Fruit fly (Drosophila melanogaster) whole organism, adult: Measurements from ENCODE around the gene CG6656.
A peak's percentile ranks its signal among the peaks of the same experiment; 100 is the strongest.

Experiments used
- CG11617 ChIP-seq: fragments of 200-800 bp; sonication (Bioruptor generic); optimal IDR thresholded peaks from 2 replicates; lab custom pipeline; 2017; ENCODE audit warnings: mild to moderate bottlenecking, missing biosample characterization, missing genetic modification reagents, missing genetic modification characterization
- CG12768 ChIP-seq: fragments of 200-800 bp; sonication (Bioruptor generic); optimal IDR thresholded peaks from 2 replicates; lab custom pipeline; 2017; ENCODE audit warnings: missing biosample characterization, missing genetic modification characterization, mild to moderate bottlenecking, moderate library complexity, missing genetic modification reagents
- CG14711 ChIP-seq: fragments of 200-800 bp; sonication (Bioruptor generic); optimal IDR thresholded peaks from 2 replicates; lab custom pipeline; 2018; ENCODE audit warnings: missing biosample characterization, mild to moderate bottlenecking, missing genetic modification characterization, moderate library complexity
- CG1620 ChIP-seq: fragments of 200-800 bp; sonication (Bioruptor generic); optimal IDR thresholded peaks from 2 replicates; lab custom pipeline; 2016; ENCODE audit warnings: missing biosample characterization, missing genetic modification characterization
- CG33017 ChIP-seq: fragments of 200-800 bp; sonication (Bioruptor generic); optimal IDR thresholded peaks from 2 replicates; lab custom pipeline; 2018; ENCODE audit warnings: missing biosample characterization, mild to moderate bottlenecking, missing genetic modification characterization, moderate library complexity
- CG5204 ChIP-seq: fragments of 200-800 bp; sonication (Bioruptor generic); optimal IDR thresholded peaks from 2 replicates; lab custom pipeline; 2016; ENCODE audit warnings: missing biosample characterization, missing genetic modification characterization
- CG7045 ChIP-seq: fragments of 200-800 bp; sonication (Bioruptor generic); optimal IDR thresholded peaks from 2 replicates; lab custom pipeline; 2017; ENCODE audit warnings: missing biosample characterization, mild to moderate bottlenecking, missing genetic modification characterization
- CG7101 ChIP-seq: fragments of 200-800 bp; sonication (Bioruptor generic); optimal IDR thresholded peaks from 2 replicates; lab custom pipeline; 2018; ENCODE audit warnings: missing biosample characterization, mild to moderate bottlenecking, missing genetic modification characterization, moderate library complexity
- Clk ChIP-seq: fragments of 200-800 bp; sonication (Bioruptor generic); optimal IDR thresholded peaks from 2 replicates; lab custom pipeline; 2017; ENCODE audit warnings: missing biosample characterization, missing genetic modification characterization
- Crg-1 ChIP-seq: fragments of 200-800 bp; sonication (Bioruptor generic); optimal IDR thresholded peaks from 2 replicates; lab custom pipeline; 2016; ENCODE audit warnings: missing biosample characterization, missing genetic modification characterization
- Hr96 ChIP-seq: fragments of 200-800 bp; sonication (Bioruptor generic); optimal IDR thresholded peaks from 2 replicates; lab custom pipeline; 2016; ENCODE audit warnings: missing biosample characterization, missing genetic modification characterization
- Mnt ChIP-seq: fragments of 200-800 bp; sonication (Bioruptor generic); optimal IDR thresholded peaks from 2 replicates; lab custom pipeline; 2016; ENCODE audit warnings: missing biosample characterization, mild to moderate bottlenecking, missing genetic modification characterization
- bab1 ChIP-seq: fragments of 200-800 bp; sonication (Bioruptor generic); optimal IDR thresholded peaks from 3 replicates; lab custom pipeline; 2019; ENCODE audit warnings: missing biosample characterization, mild to moderate bottlenecking, missing genetic modification characterization, moderate library complexity
- cic ChIP-seq: fragments of 200-800 bp; sonication (Bioruptor generic); optimal IDR thresholded peaks from 2 replicates; lab custom pipeline; 2017; ENCODE audit warnings: missing biosample characterization, mild to moderate bottlenecking, missing genetic modification characterization, moderate library complexity
- cnc ChIP-seq, 2 experiments: fragments of >200 bp; optimal IDR thresholded peaks; 2 replicates each; lab custom pipeline; 2017
- kay ChIP-seq: fragments of 200-800 bp; sonication (Bioruptor generic); peaks from one replicate; lab custom pipeline; 2016; ENCODE audit warnings: missing biosample characterization, missing genetic modification characterization, borderline replicate concordance
- ovo ChIP-seq: fragments of 200-800 bp; sonication (Bioruptor generic); optimal IDR thresholded peaks from 2 replicates; lab custom pipeline; 2016; ENCODE audit warnings: missing biosample characterization, missing genetic modification characterization
- pad ChIP-seq: fragments of 200-800 bp; sonication (Bioruptor generic); optimal IDR thresholded peaks from 3 replicates; lab custom pipeline; 2017; ENCODE audit warnings: missing biosample characterization, missing genetic modification characterization, mild to moderate bottlenecking, moderate library complexity, missing genetic modification reagents
- tj ChIP-seq: fragments of 200-800 bp; sonication (Bioruptor generic); optimal IDR thresholded peaks from 3 replicates; lab custom pipeline; 2017; ENCODE audit warnings: missing biosample characterization, mild to moderate bottlenecking, missing genetic modification characterization, moderate library complexity
- toe ChIP-seq: fragments of 200-800 bp; sonication (Bioruptor generic); optimal IDR thresholded peaks from 2 replicates; lab custom pipeline; 2016; ENCODE audit warnings: missing biosample characterization, missing genetic modification characterization

CG6656 gene

dm6 chr3R:21873439-21873838 lies 1.7 kb upstream of the CG6656 start, which contains the start of gene CG31178:
Gene CG31178 (plus strand): TSS chr3R:21873739.
- TF ChIP-seq CG11617 (GFP tag; lab: Kevin White, UChicago) (no peak), Crg-1 (GFP tag; lab: Kevin White, UChicago) (no peak), cic (no peak), CG5204 (GFP tag; lab: Kevin White, UChicago) (no peak), CG7045 (GFP tag; lab: Kevin White, UChicago) (no peak), CG12768 (no peak), Hr96 (GFP tag; lab: Kevin White, UChicago) (no peak), cnc (optimal IDR thresholded peaks at IDR 0.05; lab: Kevin White, UChicago) (no peak), kay (GFP tag; lab: Kevin White, UChicago) (peak; percentile 34)

DNA sequence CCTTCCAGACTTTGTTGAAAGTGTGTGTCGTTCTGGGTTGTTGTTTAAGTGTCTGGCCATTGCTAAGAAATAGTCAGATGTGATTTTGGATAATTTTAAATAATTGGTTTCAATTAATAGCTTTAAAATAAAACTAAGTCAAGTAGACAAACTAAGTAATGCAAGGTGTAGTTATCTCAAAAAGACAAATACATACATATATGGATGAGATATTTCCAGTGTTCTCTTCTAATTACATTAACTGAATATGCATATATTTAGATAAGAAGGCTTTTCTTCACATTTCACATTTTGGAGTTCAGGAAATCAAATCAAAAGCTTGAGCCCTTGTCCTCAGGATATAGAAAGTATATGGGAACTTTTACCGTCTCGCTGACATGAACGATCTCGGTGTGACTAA lies 2.5 kb downstream of the CG6656 start, which contains the start of gene P5CDh2:
Gene P5CDh2, plus strand, starts transcription at position 301 of the 400 bp plus-strand sequence.
- TF ChIP-seq CG7045 (GFP tag; lab: Kevin White, UChicago) (no peak), CG11617 (GFP tag; lab: Kevin White, UChicago) (no peak), CG14711 (no peak), cic (no peak), Mnt (GFP tag; lab: Kevin White, UChicago) (no peak), CG7101 (tag; lab: Kevin White, UChicago) (no peak), kay (GFP tag; lab: Kevin White, UChicago) (no peak), cnc (optimal IDR thresholded peaks at IDR 0.05; lab: Kevin White, UChicago) (no peak), bab1 (GFP tag; lab: Kevin White, UChicago) (no peak)

DNA sequence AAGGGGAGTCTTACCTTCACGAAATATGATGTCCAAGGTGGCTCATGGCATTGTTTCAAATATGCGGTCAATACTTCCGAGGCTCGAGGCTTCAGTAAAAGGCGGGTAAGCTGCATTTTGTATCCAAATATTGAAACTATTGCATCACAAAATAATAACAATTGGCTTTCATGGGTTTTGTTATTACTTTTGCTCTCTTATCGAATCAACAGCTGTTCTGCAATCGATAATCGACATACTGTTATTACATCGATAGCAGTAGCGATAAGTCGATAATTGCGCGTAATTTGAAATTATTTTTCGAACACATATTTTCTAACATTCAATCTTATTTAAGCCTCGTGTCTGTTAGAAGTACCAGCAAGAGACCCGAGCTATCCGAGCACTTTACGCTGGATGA lies 3.4 kb downstream of the CG6656 start, which contains the start of gene CG34148:
Gene CG34148, minus strand, starts transcription at position 214 of the 400 bp plus-strand sequence.
- TF ChIP-seq kay (GFP tag; lab: Kevin White, UChicago) (peak; percentile 6), toe (no peak)

DNA sequence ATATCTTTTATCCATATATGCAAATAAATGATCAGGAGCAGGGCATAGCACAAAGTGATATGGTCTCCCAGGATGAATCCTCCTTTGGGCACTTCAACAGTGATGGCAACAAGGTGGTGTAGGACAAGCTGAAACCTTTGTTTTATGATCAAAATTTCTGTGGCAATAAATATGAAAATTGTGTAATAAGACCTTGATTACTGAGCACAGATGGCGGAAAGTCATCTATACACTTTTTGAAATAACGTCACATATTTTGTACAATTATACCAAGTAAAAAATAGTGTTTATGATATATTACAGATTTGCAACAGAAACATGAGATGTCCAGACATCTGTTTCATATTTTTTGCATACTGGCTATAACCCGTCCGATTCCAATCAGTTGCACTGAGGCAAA lies 5.4 kb downstream of the CG6656 start, which contains the start of gene CG31465:
Gene CG31465, plus strand, starts transcription at position 301 of the 400 bp plus-strand sequence.
- no peak for TF ChIP-seq CG12768

- no peak for TF ChIP-seq CG14711
- TF ChIP-seq Crg-1 (GFP tag; lab: Kevin White, UChicago): no peak
- TF ChIP-seq Mnt (GFP tag; lab: Kevin White, UChicago): no peak
- TF ChIP-seq tj (GFP tag; lab: Kevin White, UChicago): no peak
- no peak for TF ChIP-seq toe
- TF ChIP-seq ovo (GFP tag; lab: Kevin White, UChicago): no peak
- no peak for TF ChIP-seq CG5204 (GFP tag; lab: Kevin White, UChicago)
- TF ChIP-seq CG7045 (GFP tag; lab: Kevin White, UChicago): no peak
- no peak for TF ChIP-seq cnc (optimal IDR thresholded peaks at IDR 0.05; lab: Kevin White, UChicago)
- TF ChIP-seq pad: no peak
- TF ChIP-seq CG12768: no peak
- no peak for TF ChIP-seq Hr96 (GFP tag; lab: Kevin White, UChicago)
- no peak for TF ChIP-seq CG33017 (tag; lab: Kevin White, UChicago)
- no peak for TF ChIP-seq kay (GFP tag; lab: Kevin White, UChicago)
- no peak for TF ChIP-seq bab1 (GFP tag; lab: Kevin White, UChicago)
- no peak for TF ChIP-seq CG11617 (GFP tag; lab: Kevin White, UChicago)
- TF ChIP-seq CG1620 (GFP tag; lab: Kevin White, UChicago): no peak
- no peak for TF ChIP-seq Clk (GFP tag; lab: Kevin White, UChicago)
Observed at dm6 chr3R:21884354-21884753, 9.3 kb downstream of the CG6656 start, which contains the start of gene fit. Gene fit (minus strand): TSS chr3R:21884454.

DNA sequence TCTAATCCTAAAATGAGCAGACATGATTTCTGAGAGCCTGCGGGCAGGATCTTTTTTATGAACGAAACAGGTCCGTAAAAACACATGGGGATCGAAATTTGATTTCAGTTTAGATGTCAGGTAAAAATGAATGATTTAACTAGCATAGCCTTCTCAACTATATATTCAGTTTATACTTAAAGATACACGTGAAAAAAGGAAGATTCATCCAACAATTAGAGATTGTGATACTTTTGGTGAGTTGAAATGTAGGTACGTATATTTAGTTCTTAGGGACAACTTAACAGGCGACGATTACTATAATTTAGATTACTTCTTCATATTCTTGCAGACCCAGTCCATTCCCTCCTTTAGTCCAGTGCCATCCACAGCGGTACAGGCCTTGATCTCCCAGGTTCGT lies 10.4 kb downstream of the CG6656 start, which contains the start of gene CG17819:
Gene CG17819, minus strand, starts transcription at position 101 of the 400 bp plus-strand sequence.
- TF ChIP-seq bab1 (GFP tag; lab: Kevin White, UChicago) (no peak), CG7101 (tag; lab: Kevin White, UChicago) (no peak), Crg-1 (GFP tag; lab: Kevin White, UChicago) (no peak), cic (no peak), CG1620 (GFP tag; lab: Kevin White, UChicago) (no peak), CG33017 (tag; lab: Kevin White, UChicago) (no peak), tj (GFP tag; lab: Kevin White, UChicago) (no peak), Clk (GFP tag; lab: Kevin White, UChicago) (no peak), Mnt (GFP tag; lab: Kevin White, UChicago) (no peak), kay (GFP tag; lab: Kevin White, UChicago) (no peak), CG5204 (GFP tag; lab: Kevin White, UChicago) (no peak), cnc (optimal IDR thresholded peaks at IDR 0.05; lab: Kevin White, UChicago) (no peak), toe (no peak), pad (no peak), Hr96 (GFP tag; lab: Kevin White, UChicago) (no peak), CG14711 (no peak), CG7045 (GFP tag; lab: Kevin White, UChicago) (no peak)
